Worm (Caenorhabditis elegans) whole organism, L1 larva: ENCODE measurements around the gene rps-13.

Experiments used
- alr-1 ChIP-seq: fragments of 200-800 bp; sonication (Bioruptor generic); optimal IDR thresholded peaks from 2 replicates; lab custom pipeline; 2018; ENCODE audit warnings: borderline replicate concordance, mild to moderate bottlenecking, missing genetic modification characterization, missing compliant biosample characterization
- ceh-82 ChIP-seq, 3 experiments: fragments of 150-350 bp in 1 of 3; sonication (generic microtip) in 2 of 3; optimal IDR thresholded peaks; 2 replicates each; lab custom pipeline; 2014 to 2017; ENCODE audit warnings: missing biosample characterization in 3 of 3, missing genetic modification characterization in 3 of 3
- ceh-90 ChIP-seq: sonication (generic microtip); optimal IDR thresholded peaks from 2 replicates; lab custom pipeline; 2016; ENCODE audit warnings: missing genetic modification characterization, missing compliant biosample characterization
- ces-1 ChIP-seq: fragments of 150-350 bp; optimal IDR thresholded peaks from 2 replicates; lab custom pipeline; 2014; ENCODE audit warnings: missing biosample characterization, missing genetic modification reagents, missing genetic modification characterization
- dsc-1 ChIP-seq: sonication (generic microtip); optimal IDR thresholded peaks from 2 replicates; lab custom pipeline; 2016; ENCODE audit warnings: mild to moderate bottlenecking, missing genetic modification characterization, missing compliant biosample characterization
- efl-1 ChIP-seq, 4 experiments: fragments of 150-350 bp; optimal IDR thresholded peaks in 3 of 4; peaks in 1 of 4; 1 replicate in 1 of 4; 2 replicates in 3 of 4; lab custom pipeline; 2014; ENCODE audit warnings: missing biosample characterization in 2 of 4, missing genetic modification characterization in 2 of 4, missing genetic modification reagents in 2 of 4
- egl-13 ChIP-seq: sonication (generic microtip); optimal IDR thresholded peaks from 2 replicates; lab custom pipeline; 2016; ENCODE audit warnings: missing genotype, missing genetic modification reagents, missing genetic modification characterization, missing compliant biosample characterization
- elt-2 ChIP-seq: sonication (generic microtip); optimal IDR thresholded peaks from 2 replicates; lab custom pipeline; 2016; ENCODE audit warnings: missing genetic modification characterization, mild to moderate bottlenecking, inconsistent platforms, missing compliant biosample characterization, missing genetic modification reagents
- elt-3 ChIP-seq, 6 experiments: fragments of 150-350 bp in 1 of 6; sonication (generic microtip); optimal IDR thresholded peaks; 2 replicates each; lab custom pipeline; 2017 to 2018; ENCODE audit warnings: missing biosample characterization in 6 of 6, missing genetic modification characterization in 6 of 6, inconsistent platforms in 1 of 6
- fkh-10 ChIP-seq: sonication (generic microtip); optimal IDR thresholded peaks from 2 replicates; lab custom pipeline; 2017; ENCODE audit warnings: missing biosample characterization, missing genetic modification reagents, missing genetic modification characterization
- fkh-4 ChIP-seq: sonication (generic microtip); optimal IDR thresholded peaks from 2 replicates; lab custom pipeline; 2016; ENCODE audit warnings: missing compliant biosample characterization, missing genetic modification characterization, borderline replicate concordance
- fkh-8 ChIP-seq: sonication (generic microtip); optimal IDR thresholded peaks from 2 replicates; lab custom pipeline; 2016; ENCODE audit warnings: mild to moderate bottlenecking, missing genetic modification characterization, missing compliant biosample characterization
- irx-1 ChIP-seq: sonication (generic microtip); optimal IDR thresholded peaks from 2 replicates; lab custom pipeline; 2016; ENCODE audit warnings: missing genetic modification characterization, missing compliant biosample characterization
- jun-1 ChIP-seq: fragments of 150-350 bp; optimal IDR thresholded peaks from 2 replicates; lab custom pipeline; 2014; ENCODE audit warnings: missing biosample characterization, missing genetic modification reagents, missing genetic modification characterization
- lin-13 ChIP-seq: fragments of 150-350 bp; optimal IDR thresholded peaks from 2 replicates; lab custom pipeline; 2014; ENCODE audit warnings: missing biosample characterization, missing genetic modification reagents, missing genetic modification characterization
- lin-14 ChIP-seq: fragments of 200-800 bp; sonication (Bioruptor generic); optimal IDR thresholded peaks from 2 replicates; lab custom pipeline; 2018; ENCODE audit warnings: mild to moderate bottlenecking, missing genetic modification characterization, moderate library complexity, missing compliant biosample characterization
- lin-35 ChIP-seq, 2 experiments: fragments of 150-350 bp; optimal IDR thresholded peaks; 2 replicates each; lab custom pipeline; 2014; ENCODE audit warnings: missing biosample characterization in 2 of 2, missing genetic modification characterization in 2 of 2, missing genetic modification reagents in 2 of 2
- mab-9 ChIP-seq: fragments of 200-800 bp; sonication (Bioruptor generic); IDR thresholded peaks from 2 replicates; pipeline ENCODE4 v1.3.6; 2022; ENCODE audit warnings: missing genetic modification reagents, missing genetic modification characterization, missing compliant biosample characterization
- mdl-1 ChIP-seq, 2 experiments: fragments of 150-350 bp; optimal IDR thresholded peaks; 2 replicates each; lab custom pipeline; 2014 to 2017; ENCODE audit warnings: missing biosample characterization in 2 of 2, missing genetic modification characterization in 2 of 2, inconsistent platforms in 1 of 2
- nhr-11 ChIP-seq: fragments of 150-350 bp; optimal IDR thresholded peaks from 2 replicates; lab custom pipeline; 2014; ENCODE audit warnings: missing biosample characterization, missing genetic modification characterization
- nhr-19 ChIP-seq: fragments of 200-800 bp; sonication (Bioruptor generic); conservative IDR thresholded peaks from 2 replicates; pipeline ENCODE4 v1.3.6; 2022; ENCODE audit warnings: missing genetic modification characterization, missing compliant biosample characterization
- nhr-20 ChIP-seq: sonication (generic microtip); optimal IDR thresholded peaks from 2 replicates; lab custom pipeline; 2016; ENCODE audit warnings: mild to moderate bottlenecking, missing genetic modification characterization, missing compliant biosample characterization
- nhr-237 ChIP-seq: fragments of 150-350 bp; optimal IDR thresholded peaks from 2 replicates; lab custom pipeline; 2014; ENCODE audit warnings: missing biosample characterization, missing genetic modification characterization
- nhr-28 ChIP-seq: fragments of 150-350 bp; optimal IDR thresholded peaks from 2 replicates; lab custom pipeline; 2014; ENCODE audit warnings: missing biosample characterization, missing genetic modification characterization
- nhr-71 ChIP-seq: sonication (generic microtip); optimal IDR thresholded peaks from 2 replicates; lab custom pipeline; 2016; ENCODE audit warnings: mild to moderate bottlenecking, missing genetic modification characterization, moderate library complexity, missing compliant biosample characterization
- nhr-76 ChIP-seq: sonication (generic microtip); optimal IDR thresholded peaks from 2 replicates; lab custom pipeline; 2017; ENCODE audit warnings: missing biosample characterization, missing genetic modification characterization
- nhr-85 ChIP-seq: sonication (generic microtip); peaks from one replicate; lab custom pipeline; 2016; ENCODE audit warnings: missing genetic modification characterization, inconsistent platforms, missing compliant biosample characterization
- nhr-90 ChIP-seq: sonication (generic microtip); optimal IDR thresholded peaks from 2 replicates; lab custom pipeline; 2016; ENCODE audit warnings: mild to moderate bottlenecking, missing genetic modification characterization, missing compliant biosample characterization; ENCODE audit not compliant: poor library complexity
- pag-3 ChIP-seq: sonication (generic microtip); optimal IDR thresholded peaks from 2 replicates; lab custom pipeline; 2017; ENCODE audit warnings: missing genetic modification characterization, mild to moderate bottlenecking, missing compliant biosample characterization, antibody characterized with exemption, borderline replicate concordance; ENCODE audit not compliant: insufficient read depth
- pqm-1 ChIP-seq: sonication (generic microtip); optimal IDR thresholded peaks from 3 replicates; lab custom pipeline; 2017; ENCODE audit warnings: missing biosample characterization, missing genetic modification characterization
- skn-1 ChIP-seq: fragments of 150-350 bp; optimal IDR thresholded peaks from 2 replicates; lab custom pipeline; 2014; ENCODE audit warnings: missing biosample characterization, missing genetic modification characterization
- snu-23 ChIP-seq: sonication (generic microtip); optimal IDR thresholded peaks from 2 replicates; lab custom pipeline; 2016; ENCODE audit warnings: missing genetic modification characterization, missing compliant biosample characterization
- sptf-1 ChIP-seq: fragments of 150-350 bp; optimal IDR thresholded peaks from 2 replicates; lab custom pipeline; 2014; ENCODE audit warnings: missing biosample characterization, missing genetic modification characterization
- sup-37 ChIP-seq: fragments of 200-800 bp; sonication (Bioruptor generic); optimal IDR thresholded peaks from 2 replicates; lab custom pipeline; 2018; ENCODE audit warnings: mild to moderate bottlenecking, missing genetic modification characterization, missing compliant biosample characterization
- unc-130 ChIP-seq: fragments of 150-350 bp; optimal IDR thresholded peaks from 2 replicates; lab custom pipeline; 2017; ENCODE audit warnings: missing biosample characterization, missing genetic modification characterization, inconsistent platforms
- unc-30 ChIP-seq: sonication (generic microtip); optimal IDR thresholded peaks from 2 replicates; lab custom pipeline; 2017; ENCODE audit warnings: missing biosample characterization, missing genetic modification characterization
- unc-62 ChIP-seq: fragments of 150-350 bp; optimal IDR thresholded peaks from 2 replicates; lab custom pipeline; 2014; ENCODE audit warnings: missing biosample characterization, missing genetic modification reagents, missing genetic modification characterization
- zip-4 ChIP-seq: fragments of 200-800 bp; sonication (Bioruptor generic); optimal IDR thresholded peaks from 2 replicates; lab custom pipeline; 2018; ENCODE audit warnings: mild to moderate bottlenecking, missing genetic modification characterization, moderate library complexity, missing compliant biosample characterization
- ztf-11 ChIP-seq, 2 experiments: sonication (generic microtip); optimal IDR thresholded peaks; 2 replicates each; lab custom pipeline; 2016 to 2017; ENCODE audit warnings: missing genetic modification characterization in 2 of 2, missing biosample characterization in 1 of 2, missing compliant biosample characterization in 1 of 2

Gene rps-13

DNA sequence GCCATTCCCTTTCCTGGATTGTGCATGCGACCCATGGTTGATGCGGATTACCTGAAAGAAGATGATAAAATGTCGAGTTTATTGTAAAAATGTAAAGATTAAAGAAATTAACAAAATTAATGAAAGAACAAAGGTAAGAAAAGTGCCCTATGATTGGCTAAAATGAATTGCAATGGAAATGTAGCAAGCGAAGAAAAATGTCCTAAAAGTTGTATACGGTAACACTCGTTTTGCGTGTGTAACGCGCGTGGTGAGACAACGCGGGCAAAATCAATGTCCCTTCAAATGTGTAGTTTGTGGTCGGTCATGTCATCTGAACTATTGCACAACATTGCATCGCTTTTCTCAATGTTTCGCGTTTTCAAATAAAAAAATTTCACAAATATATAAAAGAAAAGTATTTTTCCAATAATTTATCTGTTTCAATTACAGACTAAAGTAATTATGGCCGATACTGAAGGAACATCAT lies at the start of gene rps-13, which contains the start of gene nfx-1 (continued):
- TF ChIP-seq elt-3 (tag; optimal IDR thresholded peaks at IDR 0.05; lab: Kevin White, UChicago) = peak in 2 of 6 experiments; percentile 43 to 63
- peak; percentile 66 for TF ChIP-seq nhr-90 (tag; lab: Kevin White, UChicago)
- TF ChIP-seq mab-9 = no peak
- TF ChIP-seq pag-3 = no peak
- peak; percentile 58 for TF ChIP-seq irx-1
- no peak for TF ChIP-seq sptf-1
- peak; percentile 75 for TF ChIP-seq lin-14
- peak in 1 of 2 experiments; percentile 85 for TF ChIP-seq mdl-1 (tag; optimal IDR thresholded peaks at IDR 0.05; lab: Kevin White, UChicago)
- TF ChIP-seq nhr-237 (tag; lab: Kevin White, UChicago) = no peak
- TF ChIP-seq alr-1 (tag; lab: Kevin White, UChicago) = no peak
- TF ChIP-seq fkh-8 (tag; lab: Kevin White, UChicago) = peak; percentile 62
- peak; percentile 33 for TF ChIP-seq egl-13
- no peak for TF ChIP-seq ztf-11 (tag; optimal IDR thresholded peaks at IDR 0.05; lab: Kevin White, UChicago)
- peak; percentile 85 to 91 for TF ChIP-seq lin-35 (GFP tag; optimal IDR thresholded peaks at IDR 0.05; lab: Kevin White, UChicago)
- no peak for TF ChIP-seq sup-37 (GFP tag; lab: Kevin White, UChicago)
- TF ChIP-seq skn-1 (tag; lab: Kevin White, UChicago) = peak; percentile 92
- peak; percentile 4 for TF ChIP-seq ceh-90 (tag; lab: Kevin White, UChicago)
- TF ChIP-seq zip-4 (GFP tag; lab: Kevin White, UChicago) = no peak
- TF ChIP-seq nhr-28 (tag; lab: Kevin White, UChicago) = no peak
- peak; percentile 86 for TF ChIP-seq lin-13 (GFP tag; lab: Kevin White, UChicago)
- TF ChIP-seq nhr-76 = no peak
- TF ChIP-seq jun-1 (tag; lab: Kevin White, UChicago) = peak; percentile 62
- TF ChIP-seq unc-30 (tag; lab: Kevin White, UChicago) = no peak
- TF ChIP-seq pqm-1 (tag; lab: Kevin White, UChicago) = peak; percentile 6
- peak; percentile 53 for TF ChIP-seq nhr-11 (tag; lab: Kevin White, UChicago)
- TF ChIP-seq fkh-10 (GFP tag; lab: Kevin White, UChicago) = peak; percentile 10
- TF ChIP-seq ces-1 (GFP tag; lab: Kevin White, UChicago) = no peak
- TF ChIP-seq fkh-4 (tag; lab: Kevin White, UChicago) = no peak
- peak; percentile 61 for TF ChIP-seq dsc-1 (tag; lab: Kevin White, UChicago)
- TF ChIP-seq ceh-82 (tag; optimal IDR thresholded peaks at IDR 0.05; lab: Kevin White, UChicago) = peak; percentile 66 to 90 (median 79)

DNA sequence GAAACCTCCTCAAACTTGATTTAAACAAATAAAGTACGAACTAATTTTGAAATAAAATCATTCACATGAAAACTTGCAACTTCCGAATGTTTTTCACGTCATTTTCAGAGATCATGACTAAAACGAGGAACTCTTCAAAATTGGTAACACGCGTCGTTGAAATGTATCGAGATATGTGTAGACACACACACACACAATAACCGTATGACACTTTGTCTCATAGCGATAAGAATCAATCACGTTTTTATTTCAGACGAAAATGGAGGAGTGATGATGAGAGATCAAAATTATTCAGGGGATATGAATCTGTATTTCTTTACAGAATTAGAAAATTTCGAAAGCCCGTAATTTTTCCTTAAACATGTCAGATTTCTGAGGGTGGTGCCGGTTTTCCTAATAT lies 47.9 kb upstream of the rps-13 start:
- TF ChIP-seq unc-130 (tag; lab: Kevin White, UChicago) (no peak), lin-14 (peak; percentile 45), unc-62 (GFP tag; lab: Kevin White, UChicago) (no peak), snu-23 (GFP tag; lab: Kevin White, UChicago) (peak; percentile 28), nhr-85 (tag; lab: Kevin White, UChicago) (peak; percentile 78), nhr-19 (0 out of 2 replicates have a peak, but pooled peaks have one; percentile 4), lin-35 (GFP tag; optimal IDR thresholded peaks at IDR 0.05; lab: Kevin White, UChicago) (peak in 1 of 2 experiments; percentile 50), nhr-71 (tag; lab: Kevin White, UChicago) (peak; percentile 30), elt-3 (tag; optimal IDR thresholded peaks at IDR 0.05; lab: Kevin White, UChicago) (no peak), elt-2 (tag; lab: Kevin White, UChicago) (peak; percentile 46), nhr-28 (tag; lab: Kevin White, UChicago) (no peak), nhr-20 (tag; lab: Kevin White, UChicago) (peak; percentile 45), efl-1 (optimal IDR thresholded peaks at IDR 0.05; lab: Kevin White, UChicago) (no peak), efl-1 (GFP tag; optimal IDR thresholded peaks at IDR 0.05 in 1 of 2; lab: Kevin White, UChicago) (no peak)
